Worm (Caenorhabditis elegans): ENCODE measurements around the gene C15F1.5.

The C15F1.5 gene

ce11 chrII:6919363-6919851 lies 51.0 kb downstream of the C15F1.5 start, which contains the start of gene B0252.1:
Gene B0252.1, plus strand, starts transcription at chrII:6919680.
- peak; percentile 56 for TF ChIP-seq pqm-1 (tag; optimal IDR thresholded peaks at IDR 0.05)
- no peak for TF ChIP-seq lsy-2 (tag; optimal IDR thresholded peaks at IDR 0.05)
- peak; percentile 27 for TF ChIP-seq nhr-77 (tag; optimal IDR thresholded peaks at IDR 0.05)
- no peak for TF ChIP-seq zip-2 (tag; optimal IDR thresholded peaks at IDR 0.05)
- TF ChIP-seq mxl-3 (GFP tag; optimal IDR thresholded peaks at IDR 0.05): peak; percentile 20
- peak; percentile 97 for TF ChIP-seq nhr-28 (tag; optimal IDR thresholded peaks at IDR 0.05)
- no peak for TF ChIP-seq snpc-1.2 (GFP tag; IDR thresholded peaks at IDR 0.05)
- TF ChIP-seq lin-1 (GFP tag; IDR thresholded peaks at IDR 0.05): no peak
- no peak for TF ChIP-seq ZK546.5 (tag; optimal IDR thresholded peaks at IDR 0.05)
- peak; percentile 68 for TF ChIP-seq hlh-11 (tag; optimal IDR thresholded peaks at IDR 0.05)
- TF ChIP-seq aha-1 (tag): peak; percentile 13
- no peak for TF ChIP-seq ceh-28 (tag; optimal IDR thresholded peaks at IDR 0.05)
- TF ChIP-seq dmd-6 (GFP tag; IDR thresholded peaks at IDR 0.05): peak; percentile 30; the same call in 1 of the 2 replicates
- TF ChIP-seq php-3 (GFP tag; IDR thresholded peaks at IDR 0.05): peak; percentile 95
- TF ChIP-seq madf-9 (GFP tag; conservative IDR thresholded peaks at IDR 0.05): no peak
- peak; percentile 31 for TF ChIP-seq nhr-102 (tag; optimal IDR thresholded peaks at IDR 0.05)
- TF ChIP-seq lin-38 (GFP tag; IDR thresholded peaks at IDR 0.05): no peak
- TF ChIP-seq cey-2 (tag; optimal IDR thresholded peaks at IDR 0.05; ENCODE audit: borderline replicate concordance, insufficient read depth): no peak
- no peak for TF ChIP-seq ceh-82 (tag; optimal IDR thresholded peaks at IDR 0.05)
- TF ChIP-seq Y5F2A.4 (GFP tag; optimal IDR thresholded peaks at IDR 0.05): no peak
- no peak for TF ChIP-seq daf-16 (GFP tag; optimal IDR thresholded peaks at IDR 0.05)
- peak; percentile 25 for TF ChIP-seq daf-16 (tag; optimal IDR thresholded peaks at IDR 0.05)
- TF ChIP-seq nhr-42 (GFP tag; IDR thresholded peaks at IDR 0.05): no peak

DNA sequence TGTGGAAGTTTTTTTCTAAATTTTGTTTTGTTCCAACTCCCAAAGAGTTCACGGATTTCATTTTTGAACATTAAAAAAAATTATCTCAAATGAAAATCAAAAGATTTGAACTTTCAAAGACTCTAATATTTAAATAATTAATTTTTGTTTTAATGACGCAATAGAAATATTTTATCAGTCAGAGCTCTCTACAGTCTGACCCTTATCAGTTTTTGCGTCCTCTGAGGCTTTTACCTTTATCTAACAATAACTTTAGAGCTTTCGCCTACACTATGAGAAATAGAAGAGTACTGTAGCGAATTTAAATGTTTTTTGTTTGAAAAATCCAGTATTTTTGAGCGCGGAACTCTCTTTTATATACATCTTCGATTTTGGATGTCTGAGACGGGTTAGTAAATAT lies 51.6 kb downstream of the C15F1.5 start, which contains the start of gene B0252.5:
B0252.5 (minus strand) TSS at position 17 of the 400 bp plus-strand sequence.
- TF ChIP-seq gei-8 (GFP tag; optimal IDR thresholded peaks at IDR 0.05) (no peak), nhr-42 (GFP tag; IDR thresholded peaks at IDR 0.05) (no peak), ces-1 (GFP tag; optimal IDR thresholded peaks at IDR 0.05) (no peak), daf-16 (GFP tag; optimal IDR thresholded peaks at IDR 0.05) (no peak), daf-16 (tag; optimal IDR thresholded peaks at IDR 0.05) (peak; percentile 27), nhr-41 (GFP tag; IDR thresholded peaks at IDR 0.05) (no peak), pqm-1 (tag; optimal IDR thresholded peaks at IDR 0.05) (peak; percentile 77)
